Fruit fly (Drosophila melanogaster): ENCODE results near the gene lic.
A peak's percentile ranks its signal among the peaks of the same experiment; 100 is the strongest.

Gene lic

dm6 chrX:13130175-13130822, 39.4 kb downstream of the lic start (continued):
- TF ChIP-seq nom (GFP tag; optimal IDR thresholded peaks at IDR 0.05) (peak; percentile 41), cato (GFP tag; optimal IDR thresholded peaks at IDR 0.05; ENCODE audit: borderline replicate concordance) (no peak), hb (GFP tag; IDR thresholded peaks at IDR 0.05; ENCODE audit: partially characterized antibody) (no peak), CG3065 (GFP tag; optimal IDR thresholded peaks at IDR 0.05) (no peak), pzg (GFP tag; optimal IDR thresholded peaks at IDR 0.05) (no peak), zfh2 (GFP tag; optimal IDR thresholded peaks at IDR 0.05) (peak; percentile 59), CG3995 (GFP tag; optimal IDR thresholded peaks at IDR 0.05) (no peak), ara (GFP tag; IDR thresholded peaks at IDR 0.05) (peak; percentile 71), CG15514 (GFP tag; optimal IDR thresholded peaks at IDR 0.05) (peak; percentile 21), HmgD (GFP tag; optimal IDR thresholded peaks at IDR 0.05) (peak; percentile 36), ap (GFP tag; IDR thresholded peaks at IDR 0.05) (0 out of 2 replicates have a peak, but pooled peaks have one; percentile 28), bcd (GFP tag; optimal IDR thresholded peaks at IDR 0.05) (peak; percentile 67), Jarid2 (GFP tag; optimal IDR thresholded peaks at IDR 0.05) (peak; percentile 32), Sox100B (GFP tag; optimal IDR thresholded peaks at IDR 0.05) (peak; percentile 82), ase (GFP tag; IDR thresholded peaks at IDR 0.05) (peak; percentile 35; the same call in 1 of the 3 replicates), toy (GFP tag; IDR thresholded peaks at IDR 0.05) (no peak), Dfd (GFP tag; optimal IDR thresholded peaks at IDR 0.05) (no peak), cwo (GFP tag; optimal IDR thresholded peaks at IDR 0.05) (peak; percentile 52), pum (GFP tag; optimal IDR thresholded peaks at IDR 0.05) (peak; percentile 31), gsb-n (tag; optimal IDR thresholded peaks at IDR 0.05) (peak; percentile 58), CG12942 (GFP tag; optimal IDR thresholded peaks at IDR 0.05) (peak; percentile 49), ab (GFP tag; optimal IDR thresholded peaks at IDR 0.05) (peak; percentile 29), HHEX (GFP tag; optimal IDR thresholded peaks at IDR 0.05) (peak; percentile 70), CG11247 (GFP tag; IDR thresholded peaks at IDR 0.05) (no peak), tap (tag; optimal IDR thresholded peaks at IDR 0.05) (no peak), bigmax (GFP tag; optimal IDR thresholded peaks at IDR 0.05) (no peak), CG32772 (GFP tag; IDR thresholded peaks at IDR 0.05) (peak; percentile 35; the same call in 1 of the 2 replicates), NfI (GFP tag; optimal IDR thresholded peaks at IDR 0.05) (peak; percentile 66), fd102C (GFP tag; optimal IDR thresholded peaks at IDR 0.05) (no peak), MBD-R2 (GFP tag; IDR thresholded peaks at IDR 0.05) (no peak), CG30020 (tag; optimal IDR thresholded peaks at IDR 0.05) (peak; percentile 35), CG4282 (GFP tag; optimal IDR thresholded peaks at IDR 0.05) (no peak), CG15479 (GFP tag; optimal IDR thresholded peaks at IDR 0.05) (no peak), ftz-f1 (GFP tag; optimal IDR thresholded peaks at IDR 0.05) (no peak), Rx (GFP tag; IDR thresholded peaks at IDR 0.05) (no peak), Camta (GFP tag; optimal IDR thresholded peaks at IDR 0.05) (peak; percentile 69), CG17568 (GFP tag; optimal IDR thresholded peaks at IDR 0.05) (peak; percentile 45), br (optimal IDR thresholded peaks at IDR 0.05) (no peak), Dip2 (GFP tag; IDR thresholded peaks at IDR 0.05) (no peak), CG13894 (tag; optimal IDR thresholded peaks at IDR 0.05) (peak; percentile 54), grn (GFP tag; optimal IDR thresholded peaks at IDR 0.05) (peak; percentile 32), Hmx (GFP tag; optimal IDR thresholded peaks at IDR 0.05) (peak; percentile 25), chinmo (GFP tag; IDR thresholded peaks at IDR 0.05; ENCODE audit: partially characterized antibody) (no peak), CG31224 (GFP tag; IDR thresholded peaks at IDR 0.05) (no peak), CG5245 (GFP tag; optimal IDR thresholded peaks at IDR 0.05) (peak; percentile 27), CG12299 (tag; optimal IDR thresholded peaks at IDR 0.05) (no peak), so (GFP tag; IDR thresholded peaks at IDR 0.05) (peak; percentile 34; the same call in 1 of the 3 replicates), vnd (GFP tag; IDR thresholded peaks at IDR 0.05; ENCODE audit: partially characterized antibody) (no peak), CG4707 (GFP tag; optimal IDR thresholded peaks at IDR 0.05) (peak; percentile 18), CG15601 (tag; optimal IDR thresholded peaks at IDR 0.05) (peak; percentile 72)

Measured in whole organism, embryonic.